Worm (Caenorhabditis elegans) whole organism, mixed stage, embryonic: ENCODE measurements around the gene aos-1.

Experiments
- M03D4.4 ChIP-seq: sonication (generic microtip); optimal IDR thresholded peaks from 2 replicates; lab custom pipeline; 2017; ENCODE audit warnings: mild to moderate bottlenecking, missing genetic modification characterization, missing compliant biosample characterization
- bed-3 ChIP-seq: fragments of 200-800 bp; sonication (Bioruptor generic); optimal IDR thresholded peaks from 3 replicates; lab custom pipeline; 2018; ENCODE audit warnings: mild to moderate bottlenecking, missing genetic modification characterization, moderate library complexity, missing compliant biosample characterization
- ceh-39 ChIP-seq: fragments of 150-350 bp; optimal IDR thresholded peaks from 2 replicates; lab custom pipeline; 2014; ENCODE audit warnings: missing biosample characterization, missing genetic modification characterization
- ceh-43 ChIP-seq: fragments of 200-800 bp; sonication (Bioruptor generic); optimal IDR thresholded peaks from 2 replicates; lab custom pipeline; 2018; ENCODE audit warnings: mild to moderate bottlenecking, missing genetic modification characterization, moderate library complexity, missing compliant biosample characterization
- ceh-83 ChIP-seq: fragments of 200-800 bp; sonication (Bioruptor generic); optimal IDR thresholded peaks from 2 replicates; lab custom pipeline; 2018; ENCODE audit warnings: mild to moderate bottlenecking, missing genetic modification characterization, missing compliant biosample characterization
- ces-1 ChIP-seq: fragments of 150-350 bp; optimal IDR thresholded peaks from 2 replicates; lab custom pipeline; 2014; ENCODE audit warnings: missing biosample characterization, missing genetic modification reagents, missing genetic modification characterization
- cnd-1 ChIP-seq: fragments of 200-800 bp; sonication (Bioruptor generic); optimal IDR thresholded peaks from 2 replicates; lab custom pipeline; 2018; ENCODE audit warnings: mild to moderate bottlenecking, missing genetic modification characterization, missing compliant biosample characterization
- drap-1 ChIP-seq: fragments of 200-800 bp; sonication (Bioruptor generic); optimal IDR thresholded peaks from 3 replicates; lab custom pipeline; 2018; ENCODE audit warnings: mild to moderate bottlenecking, missing genetic modification characterization, missing compliant biosample characterization
- elt-1 ChIP-seq: sonication (generic microtip); optimal IDR thresholded peaks from 2 replicates; lab custom pipeline; 2017; ENCODE audit warnings: missing genetic modification characterization, mild to moderate bottlenecking, missing compliant biosample characterization, antibody characterized with exemption, moderate library complexity, borderline replicate concordance; ENCODE audit not compliant: insufficient read depth
- elt-3 ChIP-seq: fragments of 150-350 bp; optimal IDR thresholded peaks from 2 replicates; lab custom pipeline; 2014; ENCODE audit warnings: missing biosample characterization, missing genetic modification characterization
- flh-1 ChIP-seq: fragments of 200-800 bp; sonication (Bioruptor generic); optimal IDR thresholded peaks from 2 replicates; lab custom pipeline; 2018; ENCODE audit warnings: mild to moderate bottlenecking, missing genetic modification characterization, moderate library complexity, missing compliant biosample characterization
- hlh-1 ChIP-seq: fragments of 150-350 bp; optimal IDR thresholded peaks from 2 replicates; lab custom pipeline; 2014; ENCODE audit warnings: missing biosample characterization, missing genetic modification reagents, missing genetic modification characterization
- lin-13 ChIP-seq: fragments of 150-350 bp; optimal IDR thresholded peaks from 2 replicates; lab custom pipeline; 2014; ENCODE audit warnings: missing biosample characterization, missing genetic modification characterization
- lsy-2 ChIP-seq: fragments of 150-350 bp; optimal IDR thresholded peaks from 2 replicates; lab custom pipeline; 2014; ENCODE audit warnings: missing biosample characterization, missing genetic modification characterization
- mab-5 ChIP-seq: fragments of 150-350 bp; optimal IDR thresholded peaks from 2 replicates; lab custom pipeline; 2014; ENCODE audit warnings: missing biosample characterization, missing genetic modification characterization
- mep-1 ChIP-seq: fragments of 150-350 bp; optimal IDR thresholded peaks from 2 replicates; lab custom pipeline; 2017; ENCODE audit warnings: missing biosample characterization, missing genetic modification reagents, missing genetic modification characterization, inconsistent platforms
- mls-2 ChIP-seq: sonication (generic microtip); optimal IDR thresholded peaks from 2 replicates; lab custom pipeline; 2016; ENCODE audit warnings: mild to moderate bottlenecking, missing genetic modification characterization, moderate library complexity, missing compliant biosample characterization
- nhr-12 ChIP-seq: fragments of 150-350 bp; optimal IDR thresholded peaks from 2 replicates; lab custom pipeline; 2014; ENCODE audit warnings: missing biosample characterization, missing genetic modification characterization
- nhr-2 ChIP-seq: fragments of 150-350 bp; optimal IDR thresholded peaks from 2 replicates; lab custom pipeline; 2014; ENCODE audit warnings: missing biosample characterization, missing genetic modification characterization
- nhr-237 ChIP-seq: fragments of 150-350 bp; optimal IDR thresholded peaks from 2 replicates; lab custom pipeline; 2014; ENCODE audit warnings: missing biosample characterization, missing genetic modification characterization
- nhr-28 ChIP-seq: fragments of 150-350 bp; optimal IDR thresholded peaks from 2 replicates; lab custom pipeline; 2014; ENCODE audit warnings: missing biosample characterization, missing genetic modification characterization
- pha-4 ChIP-seq: fragments of 150-350 bp; optimal IDR thresholded peaks from 2 replicates; lab custom pipeline; 2018; ENCODE audit warnings: missing biosample characterization, missing genetic modification reagents, missing genetic modification characterization
- sem-2 ChIP-seq: fragments of 200-800 bp; sonication (Bioruptor generic); optimal IDR thresholded peaks from 2 replicates; lab custom pipeline; 2018; ENCODE audit warnings: mild to moderate bottlenecking, missing genetic modification characterization, missing compliant biosample characterization
- snpc-4 ChIP-seq: fragments of 150-350 bp; optimal IDR thresholded peaks from 2 replicates; lab custom pipeline; 2014; ENCODE audit warnings: missing biosample characterization, missing genetic modification characterization
- sptf-1 ChIP-seq: sonication (generic microtip); optimal IDR thresholded peaks from 2 replicates; lab custom pipeline; 2017; ENCODE audit warnings: mild to moderate bottlenecking, missing genetic modification characterization, moderate library complexity, missing compliant biosample characterization
- tbx-8 ChIP-seq: fragments of 200-800 bp; sonication (Bioruptor generic); optimal IDR thresholded peaks from 2 replicates; lab custom pipeline; 2018; ENCODE audit warnings: mild to moderate bottlenecking, missing genetic modification characterization, moderate library complexity, missing compliant biosample characterization
- unc-120 ChIP-seq: sonication (generic microtip); optimal IDR thresholded peaks from 2 replicates; lab custom pipeline; 2017; ENCODE audit warnings: missing genetic modification characterization, missing compliant biosample characterization; ENCODE audit not compliant: poor library complexity, severe bottlenecking
- unc-39 ChIP-seq: fragments of 150-350 bp; optimal IDR thresholded peaks from 2 replicates; lab custom pipeline; 2014; ENCODE audit warnings: missing biosample characterization, missing genetic modification characterization
- ztf-11 ChIP-seq: fragments of 150-350 bp; optimal IDR thresholded peaks from 2 replicates; lab custom pipeline; 2014; ENCODE audit warnings: missing biosample characterization, missing genetic modification characterization

Gene aos-1

DNA sequence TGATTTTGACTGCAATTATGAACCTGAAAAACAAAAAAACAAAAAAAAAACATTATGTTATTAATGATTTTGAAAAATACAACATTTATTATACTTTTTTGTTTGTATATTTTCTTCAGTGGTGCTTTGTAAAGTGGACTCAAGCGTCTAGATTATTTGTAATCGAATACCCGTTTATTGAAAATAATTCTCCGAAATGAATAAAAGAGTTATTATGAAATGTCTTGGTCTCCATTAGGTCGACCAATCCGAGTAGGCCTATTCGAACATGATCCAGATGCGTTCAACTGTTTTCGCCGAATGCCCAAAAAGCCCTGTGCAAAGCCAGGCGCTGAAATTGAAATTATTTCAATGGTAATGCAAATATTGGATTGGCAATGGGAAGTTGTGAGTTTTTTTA, 12.6 kb downstream of the aos-1 start, which contains the start of gene C08B6.5:
TSS of gene C08B6.5 (plus strand) at position 301 of the 400 bp plus-strand sequence.
- TF ChIP-seq elt-1 (tag; lab: Kevin White, UChicago) (no peak), mab-5 (tag; lab: Kevin White, UChicago) (no peak), tbx-8 (GFP tag; lab: Kevin White, UChicago) (no peak), nhr-12 (tag; lab: Kevin White, UChicago) (no peak), drap-1 (GFP tag; lab: Kevin White, UChicago) (no peak), pha-4 (tag; lab: Kevin White, UChicago) (no peak), lin-13 (tag; lab: Kevin White, UChicago) (no peak), nhr-237 (tag; lab: Kevin White, UChicago) (no peak), mls-2 (no peak)

DNA sequence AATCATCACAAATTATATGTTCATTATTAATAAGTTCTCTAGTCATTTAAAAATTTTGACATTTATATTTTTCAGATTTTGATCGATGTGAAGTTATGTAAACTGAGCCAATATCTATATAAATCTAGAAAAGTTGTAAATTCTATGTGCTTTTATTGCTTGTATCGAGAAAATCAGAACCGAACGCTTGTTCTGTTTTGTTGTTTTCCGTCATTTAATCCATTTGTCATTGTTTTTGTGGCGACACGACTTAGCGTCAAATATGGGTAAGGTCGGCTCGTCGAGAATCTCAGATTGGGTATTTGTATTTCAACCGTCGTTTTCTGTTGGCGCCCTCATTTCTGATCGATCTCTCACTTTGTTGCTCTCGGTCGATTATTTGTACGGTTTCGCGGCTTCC, 15.8 kb downstream of the aos-1 start, which contains the start of gene cht-5:
TSS of gene cht-5 (plus strand) at position 301 of the 400 bp plus-strand sequence.
- TF ChIP-seq bed-3, result no peak
- TF ChIP-seq flh-1 (GFP tag; lab: Kevin White, UChicago), result no peak
- no peak for TF ChIP-seq drap-1 (GFP tag; lab: Kevin White, UChicago)
- no peak for TF ChIP-seq mab-5 (tag; lab: Kevin White, UChicago)
- TF ChIP-seq lin-13 (tag; lab: Kevin White, UChicago), result no peak
- TF ChIP-seq elt-3 (tag; lab: Kevin White, UChicago), result no peak
- no peak for TF ChIP-seq sptf-1 (tag; lab: Kevin White, UChicago)
- TF ChIP-seq lsy-2, result no peak
- no peak for TF ChIP-seq nhr-12 (tag; lab: Kevin White, UChicago)
- TF ChIP-seq, all 35 proteins: peak for 0

- TF ChIP-seq nhr-12 (tag; lab: Kevin White, UChicago) (no peak), drap-1 (GFP tag; lab: Kevin White, UChicago) (no peak), flh-1 (GFP tag; lab: Kevin White, UChicago) (no peak), pha-4 (tag; lab: Kevin White, UChicago) (no peak), unc-120 (tag; lab: Kevin White, UChicago) (no peak), snpc-4 (tag; lab: Kevin White, UChicago) (no peak), cnd-1 (tag; lab: Kevin White, UChicago) (no peak), lsy-2 (no peak), sem-2 (GFP tag; lab: Kevin White, UChicago) (no peak), ces-1 (GFP tag; lab: Kevin White, UChicago) (no peak), nhr-2 (tag; lab: Kevin White, UChicago) (no peak), nhr-28 (no peak)
- TF ChIP-seq, all 35 proteins: peak for 0
Measured at ce11 chrV:10112187-10112586, 17.9 kb downstream of the aos-1 start, which contains the start of gene C08B6.3. TSS of gene C08B6.3 (minus strand) at chrV:10112287.

DNA sequence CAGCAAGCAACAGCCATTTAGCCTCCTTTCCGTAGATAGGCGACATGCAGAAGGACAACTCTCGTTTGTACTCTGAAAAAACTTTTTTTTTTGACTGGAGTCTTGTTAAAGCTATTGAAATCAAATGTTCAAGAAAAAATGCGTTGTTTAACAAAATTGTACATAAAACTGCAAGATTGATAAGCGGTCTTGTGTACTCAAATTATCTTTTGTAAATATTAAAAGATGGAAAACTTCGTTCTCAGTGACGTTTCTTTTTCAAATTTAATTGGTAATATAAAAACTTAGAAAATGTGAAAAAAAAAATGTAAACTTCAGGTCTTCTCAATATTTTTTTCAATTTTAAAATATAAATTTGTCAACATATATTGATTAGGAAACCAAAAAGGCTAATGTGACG, 19.0 kb downstream of the aos-1 start:
- TF ChIP-seq sptf-1 (tag; lab: Kevin White, UChicago), result no peak
- no peak for TF ChIP-seq ceh-43
- TF ChIP-seq ceh-83 (GFP tag; lab: Kevin White, UChicago), result no peak
- TF ChIP-seq ceh-39 (tag; lab: Kevin White, UChicago), result no peak
- no peak for TF ChIP-seq cnd-1 (tag; lab: Kevin White, UChicago)
- TF ChIP-seq pha-4 (tag; lab: Kevin White, UChicago), result no peak
- no peak for TF ChIP-seq lin-13 (tag; lab: Kevin White, UChicago)
- TF ChIP-seq ces-1 (GFP tag; lab: Kevin White, UChicago), result no peak
- no peak for TF ChIP-seq sem-2 (GFP tag; lab: Kevin White, UChicago)
- TF ChIP-seq M03D4.4, result no peak
- no peak for TF ChIP-seq mls-2
- TF ChIP-seq nhr-28, result no peak
- TF ChIP-seq unc-120 (tag; lab: Kevin White, UChicago), result no peak
- TF ChIP-seq nhr-237 (tag; lab: Kevin White, UChicago), result no peak
- TF ChIP-seq ztf-11, result no peak
- TF ChIP-seq mep-1 (tag; lab: Kevin White, UChicago), result no peak
- no peak for TF ChIP-seq hlh-1
- no peak for TF ChIP-seq unc-39 (tag; lab: Kevin White, UChicago)

ce11 chrV:10107309-10107708, 22.8 kb downstream of the aos-1 start, which contains the start of gene C08B6.11:
TSS of gene C08B6.11 (plus strand) at chrV:10107609.
- no peak for TF ChIP-seq flh-1 (GFP tag; lab: Kevin White, UChicago)
